Worm (Caenorhabditis elegans) whole organism, late embryonic: ENCODE results near the gene let-92.
A peak's percentile ranks its signal among the peaks of the same experiment; 100 is the strongest.

Experiments used
- C38D4.7 ChIP-seq: fragments of 200-800 bp; sonication (Bioruptor generic); optimal IDR thresholded peaks from 2 replicates; lab custom pipeline; 2018; ENCODE audit warnings: mild to moderate bottlenecking, missing genetic modification characterization, moderate library complexity, missing compliant biosample characterization
- F13H6.1 ChIP-seq: sonication (generic microtip); optimal IDR thresholded peaks from 2 replicates; lab custom pipeline; 2016; ENCODE audit warnings: missing genetic modification characterization, missing compliant biosample characterization
- ceh-14 ChIP-seq: sonication (generic microtip); optimal IDR thresholded peaks from 2 replicates; lab custom pipeline; 2016; ENCODE audit warnings: missing genotype, missing genetic modification characterization, missing compliant biosample characterization
- ceh-18 ChIP-seq: sonication (generic microtip); optimal IDR thresholded peaks from 2 replicates; lab custom pipeline; 2016; ENCODE audit warnings: missing genetic modification characterization, missing compliant biosample characterization
- ceh-22 ChIP-seq: sonication (generic microtip); optimal IDR thresholded peaks from 2 replicates; lab custom pipeline; 2017; ENCODE audit warnings: missing biosample characterization, missing genetic modification characterization
- ceh-31 ChIP-seq: sonication (generic microtip); optimal IDR thresholded peaks from 2 replicates; lab custom pipeline; 2016; ENCODE audit warnings: missing genetic modification characterization, missing compliant biosample characterization
- ceh-34 ChIP-seq: sonication (generic microtip); optimal IDR thresholded peaks from 2 replicates; lab custom pipeline; 2016; ENCODE audit warnings: mild to moderate bottlenecking, missing genetic modification characterization, missing compliant biosample characterization
- ceh-45 ChIP-seq: fragments of 200-800 bp; sonication (Bioruptor generic); IDR thresholded peaks from 2 replicates; pipeline ENCODE4 v1.3.6; 2022; ENCODE audit warnings: missing genetic modification reagents, missing genetic modification characterization, missing compliant biosample characterization
- ceh-48 ChIP-seq: sonication (generic microtip); optimal IDR thresholded peaks from 2 replicates; lab custom pipeline; 2016; ENCODE audit warnings: missing genetic modification characterization, inconsistent platforms, missing compliant biosample characterization
- ceh-9 ChIP-seq: sonication (generic microtip); optimal IDR thresholded peaks from 2 replicates; lab custom pipeline; 2016; ENCODE audit warnings: mild to moderate bottlenecking, missing genetic modification characterization, inconsistent platforms, missing compliant biosample characterization
- dve-1 ChIP-seq: sonication (generic microtip); optimal IDR thresholded peaks from 2 replicates; lab custom pipeline; 2017; ENCODE audit warnings: antibody characterized with exemption, mild to moderate bottlenecking, missing genetic modification characterization, missing compliant biosample characterization
- elt-2 ChIP-seq: sonication (generic microtip); optimal IDR thresholded peaks from 2 replicates; lab custom pipeline; 2016; ENCODE audit warnings: missing genetic modification reagents, missing genetic modification characterization, missing compliant biosample characterization
- elt-4 ChIP-seq: sonication (generic microtip); optimal IDR thresholded peaks from 2 replicates; lab custom pipeline; 2016; ENCODE audit warnings: missing genetic modification characterization, missing compliant biosample characterization
- eyg-1 ChIP-seq: sonication (generic microtip); optimal IDR thresholded peaks from 2 replicates; lab custom pipeline; 2016; ENCODE audit warnings: missing genotype, missing genetic modification characterization, missing compliant biosample characterization
- fax-1 ChIP-seq: sonication (generic microtip); optimal IDR thresholded peaks from 2 replicates; lab custom pipeline; 2016; ENCODE audit warnings: missing genotype, missing genetic modification characterization, missing compliant biosample characterization
- fkh-6 ChIP-seq: sonication (generic microtip); optimal IDR thresholded peaks from 2 replicates; lab custom pipeline; 2016; ENCODE audit warnings: missing genetic modification characterization, missing compliant biosample characterization
- gmeb-2 ChIP-seq: sonication (generic microtip); optimal IDR thresholded peaks from 2 replicates; lab custom pipeline; 2016; ENCODE audit warnings: missing genetic modification characterization, inconsistent platforms, missing compliant biosample characterization
- hlh-13 ChIP-seq: fragments of 200-800 bp; sonication (Bioruptor generic); optimal IDR thresholded peaks from 2 replicates; lab custom pipeline; 2018; ENCODE audit warnings: mild to moderate bottlenecking, missing genetic modification characterization, missing compliant biosample characterization
- hlh-6 ChIP-seq: sonication (generic microtip); optimal IDR thresholded peaks from 2 replicates; lab custom pipeline; 2016; ENCODE audit warnings: missing genotype, missing genetic modification characterization, missing compliant biosample characterization
- lim-6 ChIP-seq: sonication (generic microtip); optimal IDR thresholded peaks from 2 replicates; lab custom pipeline; 2016; ENCODE audit warnings: missing genetic modification characterization, missing compliant biosample characterization
- lin-11 ChIP-seq: fragments of 200-800 bp; sonication (Bioruptor generic); optimal IDR thresholded peaks from 2 replicates; lab custom pipeline; 2018; ENCODE audit warnings: mild to moderate bottlenecking, missing genetic modification characterization, missing compliant biosample characterization
- madf-2 ChIP-seq: sonication (generic microtip); optimal IDR thresholded peaks from 2 replicates; lab custom pipeline; 2017; ENCODE audit warnings: missing genetic modification characterization, missing compliant biosample characterization
- nfya-1 ChIP-seq: sonication (generic microtip); optimal IDR thresholded peaks from 2 replicates; lab custom pipeline; 2017; ENCODE audit warnings: missing genetic modification characterization, mild to moderate bottlenecking, missing compliant biosample characterization, antibody characterized with exemption, moderate library complexity
- nhr-11 ChIP-seq: fragments of 150-350 bp; optimal IDR thresholded peaks from 2 replicates; lab custom pipeline; 2014; ENCODE audit warnings: missing biosample characterization, missing genetic modification characterization
- npax-4 ChIP-seq: sonication (generic microtip); optimal IDR thresholded peaks from 2 replicates; lab custom pipeline; 2016; ENCODE audit warnings: missing genetic modification characterization, missing compliant biosample characterization
- pag-3 ChIP-seq: sonication (generic microtip); optimal IDR thresholded peaks from 2 replicates; lab custom pipeline; 2016; ENCODE audit warnings: missing compliant biosample characterization, missing genetic modification characterization, borderline replicate concordance
- pax-1 ChIP-seq: fragments of 150-350 bp; optimal IDR thresholded peaks from 2 replicates; lab custom pipeline; 2014; ENCODE audit warnings: missing biosample characterization, missing genetic modification characterization
- pha-4 ChIP-seq: fragments of 150-350 bp; optimal IDR thresholded peaks from 2 replicates; lab custom pipeline; 2018; ENCODE audit warnings: missing biosample characterization, missing genetic modification reagents, missing genetic modification characterization
- pqm-1 ChIP-seq: sonication (generic microtip); optimal IDR thresholded peaks from 2 replicates; lab custom pipeline; 2016; ENCODE audit warnings: missing genetic modification characterization, missing compliant biosample characterization
- pros-1 ChIP-seq: fragments of 150-350 bp; optimal IDR thresholded peaks from 2 replicates; lab custom pipeline; 2014; ENCODE audit warnings: missing biosample characterization, missing genetic modification reagents, missing genetic modification characterization
- ref-2 ChIP-seq: sonication (generic microtip); optimal IDR thresholded peaks from 2 replicates; lab custom pipeline; 2016; ENCODE audit warnings: missing genetic modification characterization, missing compliant biosample characterization
- rnt-1 ChIP-seq: sonication (generic microtip); optimal IDR thresholded peaks from 2 replicates; lab custom pipeline; 2016; ENCODE audit warnings: missing genetic modification characterization, missing compliant biosample characterization
- sox-2 ChIP-seq: fragments of 200-800 bp; sonication (Bioruptor generic); IDR thresholded peaks from 2 replicates; pipeline ENCODE4 v1.3.6; 2022; ENCODE audit warnings: missing genetic modification reagents, missing genetic modification characterization, missing compliant biosample characterization
- syd-9 ChIP-seq: sonication (generic microtip); optimal IDR thresholded peaks from 2 replicates; lab custom pipeline; 2016; ENCODE audit warnings: mild to moderate bottlenecking, missing genetic modification characterization, moderate library complexity, missing compliant biosample characterization
- tbx-2 ChIP-seq: sonication (generic microtip); optimal IDR thresholded peaks from 2 replicates; lab custom pipeline; 2016; ENCODE audit warnings: missing genetic modification characterization, missing compliant biosample characterization
- tbx-7 ChIP-seq: sonication (generic microtip); optimal IDR thresholded peaks from 2 replicates; lab custom pipeline; 2016; ENCODE audit warnings: missing genotype, missing genetic modification characterization, missing compliant biosample characterization
- ttx-3 ChIP-seq: sonication (generic microtip); optimal IDR thresholded peaks from 2 replicates; lab custom pipeline; 2016; ENCODE audit warnings: missing genetic modification reagents, missing genetic modification characterization, missing compliant biosample characterization
- unc-3 ChIP-seq, 2 experiments: fragments of 200-800 bp in 1 of 2; sonication (Bioruptor generic) in 1 of 2; sonication (generic microtip) in 1 of 2; conservative IDR thresholded peaks in 1 of 2; optimal IDR thresholded peaks in 1 of 2; 2 replicates each; pipeline versions ENCODE4 v1.3.6 to Lab custom; 2016 to 2022; ENCODE audit warnings: missing compliant biosample characterization in 2 of 2, missing genetic modification characterization in 2 of 2, missing genetic modification reagents in 1 of 2
- unc-42 ChIP-seq: sonication (generic microtip); optimal IDR thresholded peaks from 2 replicates; lab custom pipeline; 2016; ENCODE audit warnings: missing genotype, missing genetic modification characterization, missing compliant biosample characterization
- unc-55 ChIP-seq: sonication (generic microtip); optimal IDR thresholded peaks from 2 replicates; lab custom pipeline; 2017; ENCODE audit warnings: missing biosample characterization, missing genetic modification reagents, missing genetic modification characterization
- unc-86 ChIP-seq: sonication (generic microtip); optimal IDR thresholded peaks from 2 replicates; lab custom pipeline; 2016; ENCODE audit warnings: missing genetic modification characterization, missing compliant biosample characterization
- zip-5 ChIP-seq: sonication (generic microtip); optimal IDR thresholded peaks from 2 replicates; lab custom pipeline; 2016; ENCODE audit warnings: missing genetic modification characterization, missing compliant biosample characterization

The let-92 gene

DNA sequence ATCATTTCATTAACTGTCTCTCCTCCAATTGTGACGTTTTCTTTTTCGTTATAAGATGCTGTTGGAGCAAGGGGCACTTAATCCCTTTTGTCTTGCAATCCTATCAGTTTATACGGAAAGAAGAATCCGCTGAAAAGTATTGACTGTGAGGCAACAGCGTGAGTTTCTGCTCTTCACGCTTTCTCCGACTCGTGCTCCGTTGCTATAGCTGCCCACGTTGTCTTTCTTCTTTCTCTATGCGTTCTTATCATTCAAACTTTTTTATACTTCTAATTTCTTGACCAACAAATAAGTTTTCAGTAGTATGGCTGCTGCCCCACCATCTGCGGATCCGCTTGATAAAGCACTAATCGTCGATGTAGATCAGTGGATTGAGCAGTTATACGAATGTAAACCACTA lies at the start of gene let-92:
Gene let-92, plus strand, starts transcription at position 301 of the 400 bp plus-strand sequence.
- no peak for TF ChIP-seq ceh-31 (tag; lab: Kevin White, UChicago)
- TF ChIP-seq tbx-7 (tag; lab: Kevin White, UChicago): no peak
- TF ChIP-seq gmeb-2 (tag; lab: Kevin White, UChicago): no peak
- TF ChIP-seq hlh-13 (GFP tag; lab: Kevin White, UChicago): no peak
- TF ChIP-seq eyg-1 (tag; lab: Kevin White, UChicago): no peak
- no peak for TF ChIP-seq ttx-3 (tag; lab: Kevin White, UChicago)
- TF ChIP-seq pqm-1 (tag; lab: Kevin White, UChicago): no peak
- no peak for TF ChIP-seq madf-2 (tag; lab: Kevin White, UChicago)
- no peak for TF ChIP-seq ceh-34
- no peak for TF ChIP-seq ceh-18

DNA sequence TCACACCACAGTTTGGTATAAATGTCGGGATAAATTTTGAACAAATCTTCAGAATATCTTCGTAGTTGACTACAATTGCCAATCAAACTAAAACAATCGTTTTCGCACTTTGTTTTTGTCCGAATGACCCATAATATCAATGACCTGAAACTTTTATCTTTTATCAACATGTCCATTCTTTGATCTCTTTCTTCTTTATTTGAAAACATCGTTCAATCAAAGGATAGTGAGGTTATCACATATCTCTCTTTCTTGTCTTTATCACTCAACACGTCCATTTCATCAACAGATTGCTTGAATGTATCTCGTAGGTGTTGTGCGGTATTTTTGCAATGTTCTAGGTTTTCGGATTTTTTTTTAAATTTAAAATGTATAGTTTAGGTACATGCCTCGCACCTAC lies 49.2 kb upstream of the let-92 start:
- no peak for TF ChIP-seq ceh-45
- no peak for TF ChIP-seq fkh-6 (tag; lab: Kevin White, UChicago)
- no peak for TF ChIP-seq ceh-48 (tag; lab: Kevin White, UChicago)
- no peak for TF ChIP-seq elt-4 (tag; lab: Kevin White, UChicago)
- TF ChIP-seq hlh-6 (tag; lab: Kevin White, UChicago): no peak

DNA sequence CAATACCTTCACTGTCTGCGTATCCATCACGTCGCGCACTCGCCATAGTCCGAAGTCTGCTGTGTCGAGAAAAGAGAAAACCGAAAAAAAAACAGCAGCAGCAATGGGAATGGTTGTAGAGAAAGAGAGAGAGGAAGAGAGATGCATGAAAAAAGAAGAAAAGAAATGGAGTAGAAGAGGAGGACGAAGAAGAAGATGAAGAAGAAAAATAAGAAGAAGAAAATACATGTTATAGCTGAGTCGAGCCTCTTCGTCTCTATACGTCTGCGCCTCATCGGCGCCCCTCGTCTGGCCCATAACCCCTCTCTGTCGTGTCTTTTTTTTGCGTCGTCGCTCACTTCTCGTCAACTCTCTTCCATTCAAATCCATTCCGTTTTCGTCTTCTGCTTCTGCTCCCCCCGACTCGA lies 48.5 kb upstream of the let-92 start:
- TF ChIP-seq tbx-7 (tag; lab: Kevin White, UChicago) (no peak), ceh-18 (peak; percentile 84), ceh-14 (peak; percentile 0), unc-42 (peak; percentile 82), lin-11 (tag; lab: Kevin White, UChicago) (no peak), pros-1 (tag; lab: Kevin White, UChicago) (peak; percentile 27), tbx-2 (tag; lab: Kevin White, UChicago) (peak; percentile 66), ceh-31 (tag; lab: Kevin White, UChicago) (peak; percentile 58), nfya-1 (peak; percentile 73)
- TF ChIP-seq, all 69 proteins: peak for 7

DNA sequence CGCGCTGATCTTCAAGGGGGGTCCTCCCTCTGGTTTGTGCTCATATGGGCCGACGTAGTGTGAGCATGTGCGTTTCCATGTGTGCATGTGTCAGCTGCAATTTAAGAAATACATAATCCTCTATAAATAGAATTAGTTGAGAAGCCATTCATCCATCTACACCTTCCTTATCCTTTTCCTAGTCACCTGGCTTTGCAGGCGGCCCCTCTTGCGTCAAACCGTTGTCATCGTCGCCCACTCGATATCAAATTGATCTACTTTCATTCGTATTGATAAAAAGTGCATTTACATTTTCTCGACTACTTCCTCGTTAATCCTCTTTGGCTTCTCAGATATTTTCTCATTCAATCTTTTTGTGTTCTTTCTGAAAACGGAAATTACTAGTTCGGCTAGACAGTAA lies 46.2 kb upstream of the let-92 start:
- TF ChIP-seq zip-5 (no peak), nfya-1 (no peak), lim-6 (no peak), fax-1 (tag; lab: Kevin White, UChicago) (no peak), dve-1 (tag; lab: Kevin White, UChicago) (no peak), unc-3 (GFP tag; conservative IDR thresholded peaks at IDR 0.05; lab: Robert Waterston, UW) (no peak), unc-3 (tag; optimal IDR thresholded peaks at IDR 0.05; lab: Kevin White, UChicago) (no peak), ref-2 (tag; lab: Kevin White, UChicago) (no peak)
- TF ChIP-seq, all 69 proteins: peak for 0

DNA sequence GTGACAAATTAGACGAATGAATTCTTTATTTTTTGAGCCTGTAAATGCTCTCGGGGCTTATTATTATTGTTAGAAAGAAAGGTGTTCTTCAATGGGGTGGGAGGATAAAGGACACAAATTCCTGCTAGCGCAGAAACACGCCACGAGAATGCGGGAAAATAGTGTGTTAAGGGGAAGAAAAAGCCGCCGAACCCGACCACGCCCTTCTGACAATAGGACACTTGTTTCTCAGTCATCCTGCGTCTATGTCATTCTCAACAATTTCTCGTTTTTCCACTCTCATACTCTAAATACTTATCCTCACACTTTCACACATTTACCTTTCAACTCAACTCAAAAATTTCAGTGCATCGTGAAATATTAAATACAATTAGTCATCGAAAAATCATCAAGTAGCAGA lies 44.3 kb upstream of the let-92 start, which contains the start of gene M117.1:
Gene M117.1, plus strand, starts transcription at position 347 of the 400 bp plus-strand sequence.
- TF ChIP-seq pag-3 (no peak), ceh-22 (tag; lab: Kevin White, UChicago) (no peak), pha-4 (tag; lab: Kevin White, UChicago) (no peak), nhr-11 (tag; lab: Kevin White, UChicago) (no peak), F13H6.1 (tag; lab: Kevin White, UChicago) (no peak), C38D4.7 (GFP tag; lab: Kevin White, UChicago) (no peak), npax-4 (tag; lab: Kevin White, UChicago) (no peak), ceh-14 (no peak), ceh-18 (no peak), rnt-1 (tag; lab: Kevin White, UChicago) (no peak), ceh-9 (tag; lab: Kevin White, UChicago) (no peak), sox-2 (GFP tag; lab: Robert Waterston, UW) (no peak), unc-86 (tag; lab: Kevin White, UChicago) (no peak), syd-9 (no peak), unc-55 (GFP tag; lab: Kevin White, UChicago) (no peak), hlh-13 (GFP tag; lab: Kevin White, UChicago) (no peak), elt-2 (tag; lab: Kevin White, UChicago) (no peak), dve-1 (tag; lab: Kevin White, UChicago) (no peak), pax-1 (no peak)
